Worm (Caenorhabditis elegans) whole organism, L4 larva: Measurements from ENCODE around the gene srh-41.

ENCODE experiments used
- R02D3.7 ChIP-seq: fragments of 150-350 bp; sonication (generic microtip); optimal IDR thresholded peaks from 3 replicates; lab custom pipeline; 2014; ENCODE audit warnings: missing biosample characterization, missing genetic modification characterization
- nhr-11 ChIP-seq: fragments of 150-350 bp; optimal IDR thresholded peaks from 2 replicates; lab custom pipeline; 2014; ENCODE audit warnings: missing biosample characterization, missing genetic modification characterization

DNA sequence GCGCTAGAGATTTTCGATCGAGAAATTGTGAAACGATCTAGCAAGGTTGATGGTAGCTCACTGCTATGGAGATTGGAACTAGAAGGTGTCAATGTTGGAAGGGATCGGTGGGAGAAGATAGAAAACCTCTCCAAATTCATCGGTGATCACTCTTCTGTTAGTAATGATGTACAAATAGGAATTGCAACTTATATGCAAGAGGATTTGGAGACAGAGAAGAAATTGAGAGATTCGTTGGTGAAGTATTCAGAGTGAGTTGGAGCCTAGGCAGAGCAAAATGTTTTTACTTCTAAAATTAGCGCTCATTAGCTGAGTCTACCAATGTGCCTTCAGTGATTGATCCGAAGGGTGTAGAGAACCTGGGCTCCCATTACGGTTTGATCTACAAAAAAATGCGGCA, 7.2 kb upstream of the srh-41 start:
- TF ChIP-seq R02D3.7 (tag; lab: Kevin White, UChicago): no peak
- TF ChIP-seq nhr-11: no peak
